Worm (Caenorhabditis elegans) whole organism, L1 larva: ENCODE results near the gene best-7.

Source experiments
- C16A3.4 ChIP-seq: fragments of 150-350 bp; optimal IDR thresholded peaks from 2 replicates; lab custom pipeline; 2014; ENCODE audit warnings: missing biosample characterization, missing genetic modification characterization
- C34B4.2 ChIP-seq: sonication (generic microtip); optimal IDR thresholded peaks from 2 replicates; lab custom pipeline; 2017; ENCODE audit warnings: mild to moderate bottlenecking, missing genetic modification characterization, missing compliant biosample characterization
- Y116A8C.19 ChIP-seq: sonication (generic microtip); optimal IDR thresholded peaks from 2 replicates; lab custom pipeline; 2016; ENCODE audit warnings: missing compliant biosample characterization, missing genetic modification characterization, borderline replicate concordance
- aly-2 ChIP-seq: fragments of 150-350 bp; optimal IDR thresholded peaks from 2 replicates; lab custom pipeline; 2014; ENCODE audit warnings: missing biosample characterization, missing genetic modification characterization
- ceh-63 ChIP-seq: fragments of 200-800 bp; sonication (Bioruptor generic); optimal IDR thresholded peaks from 2 replicates; lab custom pipeline; 2018; ENCODE audit warnings: mild to moderate bottlenecking, missing genetic modification characterization, missing compliant biosample characterization
- ceh-88 ChIP-seq: fragments of 200-800 bp; sonication (Bioruptor generic); IDR thresholded peaks from 2 replicates; pipeline ENCODE4 v1.3.6; 2022; ENCODE audit warnings: missing genetic modification characterization, missing compliant biosample characterization
- dpl-1 ChIP-seq, 3 experiments: fragments of 150-350 bp in 2 of 3; sonication (generic microtip) in 1 of 3; optimal IDR thresholded peaks; 2 replicates each; lab custom pipeline; 2014 to 2017; ENCODE audit warnings: missing biosample characterization in 3 of 3, missing genetic modification characterization in 3 of 3, missing genetic modification reagents in 3 of 3
- dsc-1 ChIP-seq: sonication (generic microtip); optimal IDR thresholded peaks from 2 replicates; lab custom pipeline; 2016; ENCODE audit warnings: mild to moderate bottlenecking, missing genetic modification characterization, missing compliant biosample characterization
- efl-1 ChIP-seq, 4 experiments: fragments of 150-350 bp; optimal IDR thresholded peaks in 3 of 4; peaks in 1 of 4; 1 replicate in 1 of 4; 2 replicates in 3 of 4; lab custom pipeline; 2014; ENCODE audit warnings: missing biosample characterization in 2 of 4, missing genetic modification characterization in 2 of 4, missing genetic modification reagents in 2 of 4
- fos-1 ChIP-seq: fragments of 150-350 bp; optimal IDR thresholded peaks from 2 replicates; lab custom pipeline; 2014; ENCODE audit warnings: missing biosample characterization, missing genetic modification characterization
- hlh-17 ChIP-seq: fragments of 200-800 bp; sonication (Bioruptor generic); optimal IDR thresholded peaks from 2 replicates; lab custom pipeline; 2018; ENCODE audit warnings: missing genetic modification characterization, mild to moderate bottlenecking, missing compliant biosample characterization, moderate library complexity, borderline replicate concordance
- isw-1 ChIP-seq: fragments of 200-800 bp; sonication (Bioruptor generic); IDR thresholded peaks from 2 replicates; pipeline ENCODE4 v1.3.6; 2022; ENCODE audit warnings: missing genetic modification characterization, missing compliant biosample characterization
- lin-14 ChIP-seq: fragments of 200-800 bp; sonication (Bioruptor generic); optimal IDR thresholded peaks from 2 replicates; lab custom pipeline; 2018; ENCODE audit warnings: mild to moderate bottlenecking, missing genetic modification characterization, moderate library complexity, missing compliant biosample characterization
- lin-15B ChIP-seq: fragments of 150-350 bp; sonication (generic microtip); optimal IDR thresholded peaks from 3 replicates; lab custom pipeline; 2014; ENCODE audit warnings: missing biosample characterization, missing genetic modification characterization
- lin-35 ChIP-seq, 2 experiments: fragments of 150-350 bp; optimal IDR thresholded peaks; 2 replicates each; lab custom pipeline; 2014; ENCODE audit warnings: missing biosample characterization in 2 of 2, missing genetic modification characterization in 2 of 2, missing genetic modification reagents in 2 of 2
- lir-3 ChIP-seq: sonication (generic microtip); optimal IDR thresholded peaks from 2 replicates; lab custom pipeline; 2016; ENCODE audit warnings: mild to moderate bottlenecking, missing genetic modification characterization, moderate library complexity, missing compliant biosample characterization; ENCODE audit not compliant: poor library complexity
- lsy-2 ChIP-seq, 2 experiments: fragments of 150-350 bp; optimal IDR thresholded peaks; 2 replicates each; lab custom pipeline; 2014; ENCODE audit warnings: missing biosample characterization in 2 of 2, missing genetic modification characterization in 2 of 2
- mab-9 ChIP-seq: fragments of 200-800 bp; sonication (Bioruptor generic); IDR thresholded peaks from 2 replicates; pipeline ENCODE4 v1.3.6; 2022; ENCODE audit warnings: missing genetic modification reagents, missing genetic modification characterization, missing compliant biosample characterization
- nhr-11 ChIP-seq: fragments of 150-350 bp; optimal IDR thresholded peaks from 2 replicates; lab custom pipeline; 2014; ENCODE audit warnings: missing biosample characterization, missing genetic modification characterization
- nhr-20 ChIP-seq: sonication (generic microtip); optimal IDR thresholded peaks from 2 replicates; lab custom pipeline; 2016; ENCODE audit warnings: mild to moderate bottlenecking, missing genetic modification characterization, missing compliant biosample characterization
- nhr-237 ChIP-seq: fragments of 150-350 bp; optimal IDR thresholded peaks from 2 replicates; lab custom pipeline; 2014; ENCODE audit warnings: missing biosample characterization, missing genetic modification characterization
- nhr-71 ChIP-seq: sonication (generic microtip); optimal IDR thresholded peaks from 2 replicates; lab custom pipeline; 2016; ENCODE audit warnings: mild to moderate bottlenecking, missing genetic modification characterization, moderate library complexity, missing compliant biosample characterization
- nhr-76 ChIP-seq: sonication (generic microtip); optimal IDR thresholded peaks from 2 replicates; lab custom pipeline; 2017; ENCODE audit warnings: missing biosample characterization, missing genetic modification characterization
- nhr-77 ChIP-seq: fragments of 150-350 bp; optimal IDR thresholded peaks from 2 replicates; lab custom pipeline; 2014; ENCODE audit warnings: missing biosample characterization, missing genetic modification characterization
- nhr-84 ChIP-seq: sonication (generic microtip); optimal IDR thresholded peaks from 2 replicates; lab custom pipeline; 2017; ENCODE audit warnings: missing biosample characterization, missing genetic modification characterization
- pax-3 ChIP-seq: fragments of 200-800 bp; sonication (Bioruptor generic); optimal IDR thresholded peaks from 2 replicates; lab custom pipeline; 2018; ENCODE audit warnings: mild to moderate bottlenecking, missing genetic modification characterization, moderate library complexity, missing compliant biosample characterization
- skn-1 ChIP-seq: fragments of 150-350 bp; optimal IDR thresholded peaks from 2 replicates; lab custom pipeline; 2014; ENCODE audit warnings: missing biosample characterization, missing genetic modification characterization
- snpc-4 ChIP-seq: fragments of 150-350 bp; optimal IDR thresholded peaks from 2 replicates; lab custom pipeline; 2014; ENCODE audit warnings: missing biosample characterization, missing genetic modification characterization
- snu-23 ChIP-seq: sonication (generic microtip); optimal IDR thresholded peaks from 2 replicates; lab custom pipeline; 2016; ENCODE audit warnings: missing genetic modification characterization, missing compliant biosample characterization
- sox-4 ChIP-seq: sonication (generic microtip); optimal IDR thresholded peaks from 2 replicates; lab custom pipeline; 2016; ENCODE audit warnings: missing genetic modification characterization, missing compliant biosample characterization
- tbx-2 ChIP-seq: sonication (generic microtip); optimal IDR thresholded peaks from 2 replicates; lab custom pipeline; 2016; ENCODE audit warnings: missing genetic modification characterization, missing compliant biosample characterization
- unc-62 ChIP-seq: fragments of 150-350 bp; optimal IDR thresholded peaks from 2 replicates; lab custom pipeline; 2014; ENCODE audit warnings: missing biosample characterization, missing genetic modification reagents, missing genetic modification characterization
- unc-86 ChIP-seq: sonication (generic microtip); optimal IDR thresholded peaks from 2 replicates; lab custom pipeline; 2016; ENCODE audit warnings: missing genetic modification characterization, missing compliant biosample characterization
- unc-98 ChIP-seq: fragments of 200-800 bp; sonication (Bioruptor generic); IDR thresholded peaks from 2 replicates; pipeline ENCODE4 v1.3.6; 2022; ENCODE audit warnings: missing genetic modification characterization, missing compliant biosample characterization
- vab-15 ChIP-seq: sonication (generic microtip); optimal IDR thresholded peaks from 2 replicates; lab custom pipeline; 2017; ENCODE audit warnings: missing genotype, mild to moderate bottlenecking, missing genetic modification characterization, missing compliant biosample characterization
- xbp-1 ChIP-seq: sonication (generic microtip); optimal IDR thresholded peaks from 2 replicates; lab custom pipeline; 2016; ENCODE audit warnings: missing genetic modification characterization, missing compliant biosample characterization
- ztf-11 ChIP-seq, 2 experiments: sonication (generic microtip); optimal IDR thresholded peaks; 2 replicates each; lab custom pipeline; 2016 to 2017; ENCODE audit warnings: missing genetic modification characterization in 2 of 2, missing biosample characterization in 1 of 2, missing compliant biosample characterization in 1 of 2
- ztf-4 ChIP-seq: fragments of 150-350 bp; optimal IDR thresholded peaks from 2 replicates; lab custom pipeline; 2014; ENCODE audit warnings: missing biosample characterization, missing genetic modification characterization

The best-7 gene

ce11 chrIV:11230069-11230468 is at the start of gene best-7:
best-7 (minus strand) TSS chrIV:11230307.
- TF ChIP-seq skn-1 (tag; lab: Kevin White, UChicago) (no peak), ceh-88 (GFP tag; lab: Robert Waterston, UW) (no peak), lir-3 (tag; lab: Kevin White, UChicago) (no peak), Y116A8C.19 (tag; lab: Kevin White, UChicago) (no peak), snpc-4 (tag; lab: Kevin White, UChicago) (no peak), fos-1 (tag; lab: Kevin White, UChicago) (no peak), C34B4.2 (tag; lab: Kevin White, UChicago) (no peak), nhr-237 (tag; lab: Kevin White, UChicago) (no peak), isw-1 (no peak), ztf-11 (tag; optimal IDR thresholded peaks at IDR 0.05; lab: Kevin White, UChicago) (no peak), xbp-1 (tag; lab: Kevin White, UChicago) (no peak), unc-62 (GFP tag; lab: Kevin White, UChicago) (no peak), nhr-84 (tag; lab: Kevin White, UChicago) (no peak), nhr-76 (tag; lab: Kevin White, UChicago) (no peak), snu-23 (no peak), C16A3.4 (tag; lab: Kevin White, UChicago) (no peak), lin-15B (tag; lab: Kevin White, UChicago) (no peak), aly-2 (tag; lab: Kevin White, UChicago) (no peak), lin-35 (GFP tag; optimal IDR thresholded peaks at IDR 0.05; lab: Kevin White, UChicago) (no peak), unc-86 (tag; lab: Kevin White, UChicago) (no peak)
- TF ChIP-seq, all 84 proteins: peak for 0

- TF ChIP-seq mab-9 (GFP tag; lab: Robert Waterston, UW) (no peak), ztf-4 (tag; lab: Kevin White, UChicago) (no peak), dsc-1 (no peak), unc-98 (GFP tag; lab: Robert Waterston, UW) (no peak), vab-15 (tag; lab: Kevin White, UChicago) (no peak), efl-1 (optimal IDR thresholded peaks at IDR 0.05; lab: Kevin White, UChicago) (no peak), efl-1 (GFP tag; optimal IDR thresholded peaks at IDR 0.05 in 1 of 2; lab: Kevin White, UChicago) (no peak), sox-4 (tag; lab: Kevin White, UChicago) (no peak), ztf-11 (tag; optimal IDR thresholded peaks at IDR 0.05; lab: Kevin White, UChicago) (no peak)
- TF ChIP-seq, all 84 proteins: peak for 0
Observed at ce11 chrIV:11276026-11276425, 45.9 kb upstream of the best-7 start.

ce11 chrIV:11273151-11273550 is 43.0 kb upstream of the best-7 start, which contains the start of gene gtl-2:
gtl-2 (plus strand) TSS chrIV:11273451.
- TF ChIP-seq ceh-63 (GFP tag; lab: Kevin White, UChicago) (no peak), nhr-84 (tag; lab: Kevin White, UChicago) (no peak)

ce11 chrIV:11271262-11271661 is 41.2 kb upstream of the best-7 start, which contains the start of gene nhr-7:
nhr-7 (minus strand) TSS chrIV:11271362.
- TF ChIP-seq lin-14 (no peak), hlh-17 (GFP tag; lab: Kevin White, UChicago) (no peak), nhr-77 (tag; lab: Kevin White, UChicago) (peak; percentile 28), pax-3 (no peak)

DNA sequence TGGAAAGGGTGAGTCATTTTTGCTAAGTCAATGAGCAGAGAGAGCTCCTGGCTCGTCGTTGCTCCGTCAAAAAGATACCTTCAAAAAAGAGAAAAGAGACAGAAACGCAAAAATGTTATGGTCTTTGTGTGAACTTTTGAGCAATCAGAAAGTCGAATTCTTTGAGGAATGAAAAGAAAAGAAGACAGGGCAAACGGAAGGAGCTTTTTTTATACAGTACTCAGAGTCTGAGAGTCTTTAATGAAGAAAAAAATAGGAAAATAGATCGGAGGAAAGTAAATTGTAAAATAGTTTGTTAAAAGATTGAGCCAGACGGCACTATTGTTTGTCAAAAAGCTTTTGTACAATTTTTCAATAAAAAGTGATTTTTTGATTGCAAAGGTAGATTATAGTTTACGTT is 39.4 kb upstream of the best-7 start:
- TF ChIP-seq dpl-1 (GFP tag; optimal IDR thresholded peaks at IDR 0.05; lab: Kevin White, UChicago) = no peak
- TF ChIP-seq nhr-71 = peak; percentile 2
- no peak for TF ChIP-seq efl-1 (optimal IDR thresholded peaks at IDR 0.05; lab: Kevin White, UChicago)
- peak in 1 of 2 experiments; percentile 62 for TF ChIP-seq efl-1 (GFP tag; optimal IDR thresholded peaks at IDR 0.05 in 1 of 2; lab: Kevin White, UChicago)
- peak; percentile 30 for TF ChIP-seq tbx-2 (tag; lab: Kevin White, UChicago)
- TF ChIP-seq nhr-20 = peak; percentile 12
- peak in 1 of 2 experiments; percentile 21 for TF ChIP-seq lsy-2 (tag; optimal IDR thresholded peaks at IDR 0.05; lab: Kevin White, UChicago)
- TF ChIP-seq nhr-11 (tag; lab: Kevin White, UChicago) = no peak
- TF ChIP-seq nhr-77 (tag; lab: Kevin White, UChicago) = peak; percentile 66
